Fruit fly (Drosophila melanogaster) whole organism, prepupa: ENCODE results near the gene CG14615.

Experiments
- Blimp-1 ChIP-seq: fragments of 200-800 bp; sonication (Bioruptor generic); optimal IDR thresholded peaks from 3 replicates; lab custom pipeline; 2017; ENCODE audit warnings: missing biosample characterization, missing genetic modification characterization, mild to moderate bottlenecking, moderate library complexity, missing genetic modification reagents
- CG10631 ChIP-seq: fragments of 200-800 bp; sonication (Bioruptor generic); optimal IDR thresholded peaks from 2 replicates; lab custom pipeline; 2016; ENCODE audit warnings: missing biosample characterization, missing genetic modification characterization
- CG10669 ChIP-seq: fragments of 200-800 bp; sonication (Bioruptor generic); optimal IDR thresholded peaks from 3 replicates; lab custom pipeline; 2018; ENCODE audit warnings: missing biosample characterization, mild to moderate bottlenecking, missing genetic modification characterization, moderate library complexity
- CG11294 ChIP-seq: fragments of 200-800 bp; sonication (Bioruptor generic); IDR thresholded peaks from 2 replicates; pipeline ENCODE4 v1.3.6; 2022; ENCODE audit warnings: missing biosample characterization, missing genetic modification characterization
- CG15336 ChIP-seq: fragments of 200-800 bp; sonication (Bioruptor generic); IDR thresholded peaks from 2 replicates; pipeline ENCODE4 v1.3.6; 2022; ENCODE audit warnings: missing biosample characterization, missing genetic modification characterization
- CG1621 ChIP-seq: fragments of 200-800 bp; sonication (Bioruptor generic); optimal IDR thresholded peaks from 3 replicates; lab custom pipeline; 2018; ENCODE audit warnings: missing biosample characterization, mild to moderate bottlenecking, missing genetic modification characterization
- CG16779 ChIP-seq: fragments of 200-800 bp; sonication (Bioruptor generic); optimal IDR thresholded peaks from 3 replicates; lab custom pipeline; 2017; ENCODE audit warnings: missing biosample characterization, mild to moderate bottlenecking, missing genetic modification characterization
- CG3032 ChIP-seq: fragments of 200-800 bp; optimal IDR thresholded peaks from 2 replicates; lab custom pipeline; 2019; ENCODE audit warnings: missing biosample characterization, mild to moderate bottlenecking, missing genetic modification characterization, moderate library complexity
- CG32006 ChIP-seq: fragments of 200-800 bp; sonication (Bioruptor generic); optimal IDR thresholded peaks from 3 replicates; lab custom pipeline; 2017; ENCODE audit warnings: missing biosample characterization, mild to moderate bottlenecking, missing genetic modification characterization
- CG34406 ChIP-seq: fragments of 200-800 bp; sonication (Bioruptor generic); optimal IDR thresholded peaks from 3 replicates; lab custom pipeline; 2016; ENCODE audit warnings: missing biosample characterization, missing genetic modification characterization
- CG6163 ChIP-seq: fragments of 200-800 bp; sonication (Bioruptor generic); IDR thresholded peaks from 3 replicates; pipeline ENCODE4 v1.3.6; 2022; ENCODE audit warnings: missing biosample characterization, missing genetic modification characterization
- CG6276 ChIP-seq: fragments of 200-800 bp; sonication (Bioruptor generic); optimal IDR thresholded peaks from 2 replicates; lab custom pipeline; 2017; ENCODE audit warnings: missing biosample characterization, mild to moderate bottlenecking, missing genetic modification characterization
- CG6808 ChIP-seq: fragments of 200-800 bp; sonication (Bioruptor generic); optimal IDR thresholded peaks from 3 replicates; lab custom pipeline; 2017; ENCODE audit warnings: missing biosample characterization, missing genetic modification characterization, mild to moderate bottlenecking, moderate library complexity, missing genetic modification reagents
- CG6854 ChIP-seq: fragments of 200-800 bp; sonication (Bioruptor generic); optimal IDR thresholded peaks from 2 replicates; lab custom pipeline; 2017; ENCODE audit warnings: missing biosample characterization, mild to moderate bottlenecking, missing genetic modification characterization
- CG7368 ChIP-seq: fragments of 200-800 bp; sonication (Bioruptor generic); optimal IDR thresholded peaks from 3 replicates; lab custom pipeline; 2016; ENCODE audit warnings: missing biosample characterization, missing genetic modification characterization
- CG8119 ChIP-seq: fragments of 200-800 bp; sonication (Bioruptor generic); IDR thresholded peaks from 3 replicates; pipeline ENCODE4 v1.3.6; 2022; ENCODE audit warnings: missing biosample characterization, missing genetic modification characterization
- CG8319 ChIP-seq: fragments of 200-800 bp; sonication (Bioruptor generic); optimal IDR thresholded peaks from 3 replicates; lab custom pipeline; 2016; ENCODE audit warnings: missing biosample characterization, missing genetic modification characterization
- CG9139 ChIP-seq: fragments of 200-800 bp; sonication (Bioruptor generic); optimal IDR thresholded peaks from 3 replicates; lab custom pipeline; 2017; ENCODE audit warnings: missing biosample characterization, mild to moderate bottlenecking, missing genetic modification characterization
- Eip78C ChIP-seq: fragments of 200-800 bp; sonication (Bioruptor generic); peaks from one replicate; lab custom pipeline; 2016; ENCODE audit warnings: missing biosample characterization, missing genetic modification characterization
- Eip93F ChIP-seq: fragments of 200-800 bp; sonication (Bioruptor generic); optimal IDR thresholded peaks from 2 replicates; lab custom pipeline; 2016; ENCODE audit warnings: missing biosample characterization, mild to moderate bottlenecking, missing genetic modification characterization
- Ets21C ChIP-seq: fragments of 200-800 bp; sonication (Bioruptor generic); optimal IDR thresholded peaks from 3 replicates; lab custom pipeline; 2016; ENCODE audit warnings: missing biosample characterization, missing genetic modification characterization
- Hr38 ChIP-seq: sonication (Bioruptor generic); optimal IDR thresholded peaks from 2 replicates; lab custom pipeline; 2016; ENCODE audit warnings: missing biosample characterization, missing genetic modification characterization
- Hr39 ChIP-seq: fragments of 200-800 bp; sonication (Bioruptor generic); optimal IDR thresholded peaks from 2 replicates; lab custom pipeline; 2016; ENCODE audit warnings: missing biosample characterization, missing genetic modification characterization
- Lpt ChIP-seq: fragments of 200-800 bp; sonication (Bioruptor generic); optimal IDR thresholded peaks from 3 replicates; lab custom pipeline; 2016; ENCODE audit warnings: missing biosample characterization, missing genetic modification characterization
- Sox14 ChIP-seq: fragments of 200-800 bp; sonication (Bioruptor generic); optimal IDR thresholded peaks from 3 replicates; lab custom pipeline; 2016; ENCODE audit warnings: missing biosample characterization, missing genetic modification characterization
- achi ChIP-seq: fragments of 200-800 bp; sonication (Bioruptor generic); optimal IDR thresholded peaks from 3 replicates; lab custom pipeline; 2016; ENCODE audit warnings: missing biosample characterization, missing genetic modification characterization
- acj6 ChIP-seq: fragments of 200-800 bp; sonication (Bioruptor generic); optimal IDR thresholded peaks from 3 replicates; lab custom pipeline; 2016; ENCODE audit warnings: missing biosample characterization, missing genetic modification characterization
- cyc ChIP-seq: fragments of 200-800 bp; sonication (Bioruptor generic); optimal IDR thresholded peaks from 3 replicates; lab custom pipeline; 2016; ENCODE audit warnings: missing biosample characterization, missing genetic modification characterization
- dsx ChIP-seq: fragments of 200-800 bp; optimal IDR thresholded peaks from 3 replicates; lab custom pipeline; 2019; ENCODE audit warnings: missing biosample characterization, mild to moderate bottlenecking, missing genetic modification characterization, moderate library complexity; ENCODE audit not compliant: poor library complexity, severe bottlenecking
- eg ChIP-seq: fragments of 200-800 bp; sonication (Bioruptor generic); IDR thresholded peaks from 3 replicates; pipeline ENCODE4 v1.3.6; 2022; ENCODE audit warnings: missing biosample characterization, missing genetic modification characterization
- fd85E ChIP-seq: fragments of 200-800 bp; sonication (Bioruptor generic); optimal IDR thresholded peaks from 3 replicates; lab custom pipeline; 2016; ENCODE audit warnings: missing biosample characterization, missing genetic modification characterization
- fkh ChIP-seq: fragments of 200-800 bp; sonication (Bioruptor generic); optimal IDR thresholded peaks from 3 replicates; lab custom pipeline; 2017; ENCODE audit warnings: missing biosample characterization, mild to moderate bottlenecking, missing genetic modification characterization, moderate library complexity
- lz ChIP-seq: fragments of 200-800 bp; sonication (Bioruptor generic); optimal IDR thresholded peaks from 3 replicates; lab custom pipeline; 2016; ENCODE audit warnings: missing biosample characterization, missing genetic modification characterization
- net ChIP-seq: fragments of 200-800 bp; sonication (Bioruptor generic); optimal IDR thresholded peaks from 3 replicates; lab custom pipeline; 2016; ENCODE audit warnings: missing biosample characterization, missing genetic modification characterization
- spab ChIP-seq: fragments of 200-800 bp; sonication (Bioruptor generic); optimal IDR thresholded peaks from 2 replicates; lab custom pipeline; 2017; ENCODE audit warnings: missing biosample characterization, mild to moderate bottlenecking, missing genetic modification characterization, missing genetic modification reagents
- ss ChIP-seq, 2 experiments: fragments of 200-800 bp; sonication (Bioruptor generic); optimal IDR thresholded peaks; 2 replicates in 1 of 2; 3 replicates in 1 of 2; lab custom pipeline; 2017 to 2018; ENCODE audit warnings: mild to moderate bottlenecking in 2 of 2, missing biosample characterization in 2 of 2, missing genetic modification characterization in 2 of 2, moderate library complexity in 1 of 2
- svp ChIP-seq: fragments of 200-800 bp; sonication (Bioruptor generic); peaks from one replicate; lab custom pipeline; 2016; ENCODE audit warnings: missing biosample characterization, missing genetic modification characterization
- topi ChIP-seq: fragments of 200-800 bp; sonication (Bioruptor generic); optimal IDR thresholded peaks from 3 replicates; lab custom pipeline; 2016; ENCODE audit warnings: missing biosample characterization, missing genetic modification characterization
- vri ChIP-seq: fragments of 200-800 bp; sonication (Bioruptor generic); optimal IDR thresholded peaks from 3 replicates; lab custom pipeline; 2016; ENCODE audit warnings: missing biosample characterization, mild to moderate bottlenecking, missing genetic modification characterization

The CG14615 gene

dm6 chrX:22461218-22461760 lies 12.0 kb upstream of the CG14615 start:
- TF ChIP-seq Eip78C (no peak), CG32006 (GFP tag; lab: Kevin White, UChicago) (no peak), Sox14 (GFP tag; lab: Kevin White, UChicago) (no peak), CG3032 (tag; lab: Kevin White, UChicago) (no peak), spab (GFP tag; lab: Kevin White, UChicago) (no peak), Lpt (GFP tag; lab: Kevin White, UChicago) (no peak), cyc (GFP tag; lab: Kevin White, UChicago) (no peak), CG15336 (GFP tag; lab: Robert Waterston, UW) (0 out of 2 replicates have a peak, but pooled peaks have one; percentile 22), CG1621 (tag; lab: Kevin White, UChicago) (no peak), dsx (GFP tag; lab: Kevin White, UChicago) (no peak), eg (GFP tag; lab: Robert Waterston, UW) (peak; percentile 58; the same call in 1 of the 3 replicates), CG7368 (peak; percentile 6)

dm6 chrX:22456180-22456948 lies 7.1 kb upstream of the CG14615 start:
- no peak for TF ChIP-seq lz (GFP tag; lab: Kevin White, UChicago)
- no peak for TF ChIP-seq Lpt (GFP tag; lab: Kevin White, UChicago)
- TF ChIP-seq Blimp-1 (GFP tag; lab: Kevin White, UChicago): peak; percentile 56
- peak; percentile 18 for TF ChIP-seq CG16779
- TF ChIP-seq ss (GFP tag; optimal IDR thresholded peaks at IDR 0.05; lab: Kevin White, UChicago): no peak
- no peak for TF ChIP-seq dsx (GFP tag; lab: Kevin White, UChicago)
- TF ChIP-seq CG3032 (tag; lab: Kevin White, UChicago): no peak
- no peak for TF ChIP-seq CG34406 (GFP tag; lab: Kevin White, UChicago)
- peak; percentile 79 for TF ChIP-seq vri
- peak; percentile 41 for TF ChIP-seq Eip78C
- no peak for TF ChIP-seq net (GFP tag; lab: Kevin White, UChicago)
- no peak for TF ChIP-seq CG11294

dm6 chrX:22455509-22456179 lies 6.4 kb upstream of the CG14615 start, which contains the start of gene Usp2:
Usp2 (plus strand) TSS chrX:22455803.
- TF ChIP-seq Eip78C: peak; percentile 73
- TF ChIP-seq CG10631 (GFP tag; lab: Kevin White, UChicago): peak; percentile 10
- 0 out of 3 replicates have a peak, but pooled peaks have one; percentile 46 for TF ChIP-seq CG6163 (GFP tag; lab: Robert Waterston, UW)
- peak; percentile 9 for TF ChIP-seq Hr39
- no peak for TF ChIP-seq CG8319 (GFP tag; lab: Kevin White, UChicago)
- TF ChIP-seq Sox14 (GFP tag; lab: Kevin White, UChicago): peak; percentile 35
- TF ChIP-seq eg (GFP tag; lab: Robert Waterston, UW): peak; percentile 30; the same call in 1 of the 3 replicates
- no peak for TF ChIP-seq acj6
- no peak for TF ChIP-seq CG8119 (GFP tag; lab: Robert Waterston, UW)
- TF ChIP-seq ss (GFP tag; optimal IDR thresholded peaks at IDR 0.05; lab: Kevin White, UChicago): peak in 1 of 2 experiments; percentile 18
- peak; percentile 4 for TF ChIP-seq CG9139
- peak; percentile 89 for TF ChIP-seq svp (GFP tag; lab: Kevin White, UChicago)
- TF ChIP-seq CG6276 (GFP tag; lab: Kevin White, UChicago): peak; percentile 28

dm6 chrX:22455023-22455422 lies 5.7 kb upstream of the CG14615 start, which contains the start of gene wap:
wap (minus strand) TSS chrX:22455422.
- TF ChIP-seq Hr38 (GFP tag; lab: Kevin White, UChicago) (no peak), fd85E (no peak), Hr39 (no peak), CG8319 (GFP tag; lab: Kevin White, UChicago) (no peak), CG6854 (GFP tag; lab: Kevin White, UChicago) (no peak), topi (GFP tag; lab: Kevin White, UChicago) (no peak), CG10669 (GFP tag; lab: Kevin White, UChicago) (no peak), Eip78C (no peak), fkh (no peak), Blimp-1 (GFP tag; lab: Kevin White, UChicago) (no peak), Eip93F (GFP tag; lab: Kevin White, UChicago) (no peak), achi (GFP tag; lab: Kevin White, UChicago) (no peak), Ets21C (GFP tag; lab: Kevin White, UChicago) (no peak), CG15336 (GFP tag; lab: Robert Waterston, UW) (no peak), CG6808 (GFP tag; lab: Kevin White, UChicago) (no peak)
